Worm (Caenorhabditis elegans) whole organism, early embryonic: Measurements from ENCODE around the gene C25E10.8.

Experiments
- ama-1 ChIP-seq: fragments of 150-350 bp; optimal IDR thresholded peaks from 2 replicates; lab custom pipeline; 2014
- tbx-11 ChIP-seq: fragments of 200-800 bp; sonication (Bioruptor generic); IDR thresholded peaks from 2 replicates; pipeline ENCODE4 v1.3.6; 2022; ENCODE audit warnings: missing genetic modification characterization, missing compliant biosample characterization

ce11 chrV:9085845-9086244 is 32.0 kb upstream of the C25E10.8 start:
- TF ChIP-seq tbx-11 (GFP tag; lab: Robert Waterston, UW): no peak
- TF ChIP-seq ama-1 (lab: Kevin White, UChicago): no peak
